Worm (Caenorhabditis elegans) whole organism, L2 larva: Measurements from ENCODE around the gene W10G11.3.
A peak's percentile ranks its signal among the peaks of the same experiment; 100 is the strongest.

Experiments
- C34F6.9 ChIP-seq: fragments of 150-350 bp; optimal IDR thresholded peaks from 2 replicates; lab custom pipeline; 2014; ENCODE audit warnings: missing biosample characterization, missing genetic modification characterization
- F13H6.1 ChIP-seq: sonication (generic microtip); optimal IDR thresholded peaks from 2 replicates; lab custom pipeline; 2016; ENCODE audit warnings: missing genetic modification characterization, missing compliant biosample characterization
- ZK546.5 ChIP-seq: sonication (generic microtip); optimal IDR thresholded peaks from 2 replicates; lab custom pipeline; 2017; ENCODE audit warnings: missing biosample characterization, missing genetic modification characterization
- ama-1 ChIP-seq: fragments of 150-350 bp; optimal IDR thresholded peaks from 2 replicates; lab custom pipeline; 2018; ENCODE audit warnings: inconsistent platforms
- blmp-1 ChIP-seq: sonication (generic microtip); optimal IDR thresholded peaks from 2 replicates; lab custom pipeline; 2017; ENCODE audit warnings: missing genetic modification characterization, mild to moderate bottlenecking, missing compliant biosample characterization, antibody characterized with exemption, moderate library complexity; ENCODE audit not compliant: insufficient read depth
- ceh-82 ChIP-seq: fragments of 150-350 bp; optimal IDR thresholded peaks from 2 replicates; lab custom pipeline; 2014; ENCODE audit warnings: missing biosample characterization, missing genetic modification characterization
- elt-1 ChIP-seq: fragments of 150-350 bp; optimal IDR thresholded peaks from 2 replicates; lab custom pipeline; 2014; ENCODE audit warnings: missing biosample characterization, missing genetic modification characterization
- elt-3 ChIP-seq: sonication (generic microtip); optimal IDR thresholded peaks from 2 replicates; lab custom pipeline; 2017; ENCODE audit warnings: missing biosample characterization, missing genetic modification characterization
- fos-1 ChIP-seq: fragments of 150-350 bp; optimal IDR thresholded peaks from 2 replicates; lab custom pipeline; 2014; ENCODE audit warnings: missing biosample characterization, missing genetic modification characterization
- gmeb-1 ChIP-seq: fragments of 150-350 bp; optimal IDR thresholded peaks from 2 replicates; lab custom pipeline; 2014; ENCODE audit warnings: missing biosample characterization, missing genetic modification characterization
- lin-11 ChIP-seq: fragments of 150-350 bp; sonication (generic microtip); optimal IDR thresholded peaks from 2 replicates; lab custom pipeline; 2014; ENCODE audit warnings: missing biosample characterization, missing genetic modification characterization, inconsistent platforms, mixed read lengths
- lin-39 ChIP-seq: fragments of 150-350 bp; optimal IDR thresholded peaks from 2 replicates; lab custom pipeline; 2014; ENCODE audit warnings: missing biosample characterization, missing genetic modification reagents, missing genetic modification characterization
- lsy-2 ChIP-seq, 2 experiments: fragments of 150-350 bp in 1 of 2; sonication (generic microtip) in 1 of 2; optimal IDR thresholded peaks; 2 replicates each; lab custom pipeline; 2014 to 2017; ENCODE audit warnings: missing biosample characterization in 2 of 2, missing genetic modification characterization in 2 of 2
- mbf-1 ChIP-seq: sonication (generic microtip); optimal IDR thresholded peaks from 2 replicates; lab custom pipeline; 2017; ENCODE audit warnings: missing biosample characterization, missing genetic modification characterization
- mdl-1 ChIP-seq, 2 experiments: fragments of 150-350 bp in 1 of 2; sonication (generic microtip) in 1 of 2; optimal IDR thresholded peaks; 2 replicates each; lab custom pipeline; 2017; ENCODE audit warnings: missing biosample characterization in 2 of 2, missing genetic modification characterization in 2 of 2
- nhr-10 ChIP-seq: sonication (generic microtip); optimal IDR thresholded peaks from 2 replicates; lab custom pipeline; 2017; ENCODE audit warnings: missing biosample characterization, missing genetic modification characterization
- nhr-129 ChIP-seq: fragments of 150-350 bp; optimal IDR thresholded peaks from 2 replicates; lab custom pipeline; 2014; ENCODE audit warnings: missing biosample characterization, missing genetic modification characterization
- nhr-21 ChIP-seq: fragments of 150-350 bp; optimal IDR thresholded peaks from 2 replicates; lab custom pipeline; 2014; ENCODE audit warnings: missing biosample characterization, missing genetic modification characterization
- nhr-237 ChIP-seq: fragments of 150-350 bp; optimal IDR thresholded peaks from 2 replicates; lab custom pipeline; 2014; ENCODE audit warnings: missing biosample characterization, missing genetic modification characterization
- nhr-6 ChIP-seq: fragments of 150-350 bp; optimal IDR thresholded peaks from 2 replicates; lab custom pipeline; 2014; ENCODE audit warnings: missing biosample characterization, missing genetic modification characterization
- peb-1 ChIP-seq: fragments of 150-350 bp; optimal IDR thresholded peaks from 2 replicates; lab custom pipeline; 2014; ENCODE audit warnings: missing biosample characterization, missing genetic modification characterization
- sem-4 ChIP-seq: fragments of 150-350 bp; optimal IDR thresholded peaks from 2 replicates; lab custom pipeline; 2014; ENCODE audit warnings: missing biosample characterization, missing genetic modification reagents, missing genetic modification characterization
- skn-1 ChIP-seq: sonication (generic microtip); optimal IDR thresholded peaks from 2 replicates; lab custom pipeline; 2017; ENCODE audit warnings: missing biosample characterization, missing genetic modification characterization
- sma-3 ChIP-seq: sonication (generic microtip); optimal IDR thresholded peaks from 2 replicates; lab custom pipeline; 2016; ENCODE audit warnings: missing genetic modification reagents, missing genetic modification characterization, missing compliant biosample characterization
- sma-9 ChIP-seq, 2 experiments: fragments of 150-350 bp in 1 of 2; sonication (generic microtip) in 1 of 2; optimal IDR thresholded peaks; 2 replicates each; lab custom pipeline; 2014 to 2016; ENCODE audit warnings: missing genetic modification characterization in 2 of 2, mild to moderate bottlenecking in 1 of 2, missing biosample characterization in 1 of 2, missing compliant biosample characterization in 1 of 2, missing genetic modification reagents in 1 of 2, moderate library complexity in 1 of 2
- snpc-4 ChIP-seq: fragments of 150-350 bp; optimal IDR thresholded peaks from 2 replicates; lab custom pipeline; 2014; ENCODE audit warnings: missing biosample characterization, missing genetic modification characterization
- unc-55 ChIP-seq: fragments of 150-350 bp; sonication (generic microtip); optimal IDR thresholded peaks from 3 replicates; lab custom pipeline; 2014; ENCODE audit warnings: missing biosample characterization, missing genetic modification reagents, missing genetic modification characterization
- unc-62 ChIP-seq: fragments of 150-350 bp; optimal IDR thresholded peaks from 2 replicates; lab custom pipeline; 2014; ENCODE audit warnings: missing biosample characterization, missing genetic modification reagents, missing genetic modification characterization
- ztf-4 ChIP-seq: fragments of 150-350 bp; optimal IDR thresholded peaks from 2 replicates; lab custom pipeline; 2014; ENCODE audit warnings: missing biosample characterization, missing genetic modification characterization

The W10G11.3 gene

ce11 chrII:3567576-3567975 lies 5.3 kb upstream of the W10G11.3 start:
- TF ChIP-seq gmeb-1 (tag; lab: Kevin White, UChicago) (peak; percentile 39), sma-3 (peak; percentile 22)

- no peak for TF ChIP-seq lsy-2 (tag; optimal IDR thresholded peaks at IDR 0.05; lab: Kevin White, UChicago)
Measured at ce11 chrII:3567066-3567465, 4.7 kb upstream of the W10G11.3 start.

ce11 chrII:3561561-3561960 lies 758 bp downstream of the W10G11.3 start, which contains the start of gene W10G11.2:
W10G11.2 (minus strand) TSS chrII:3561661.
- TF ChIP-seq mdl-1 (tag; optimal IDR thresholded peaks at IDR 0.05; lab: Kevin White, UChicago) (no peak), ceh-82 (tag; lab: Kevin White, UChicago) (no peak), unc-62 (no peak)
- TF ChIP-seq, all 48 proteins: peak for 0

ce11 chrII:3560592-3560991 lies 1.7 kb downstream of the W10G11.3 start, which contains the start of gene W10G11.1:
W10G11.1 (minus strand) TSS chrII:3560692.
- TF ChIP-seq nhr-129 (no peak), lin-11 (no peak), unc-55 (GFP tag; lab: Kevin White, UChicago) (no peak), snpc-4 (no peak), mdl-1 (tag; optimal IDR thresholded peaks at IDR 0.05; lab: Kevin White, UChicago) (no peak), ceh-82 (tag; lab: Kevin White, UChicago) (no peak), skn-1 (tag; lab: Kevin White, UChicago) (no peak), nhr-10 (no peak), nhr-21 (tag; lab: Kevin White, UChicago) (no peak), mbf-1 (tag; lab: Kevin White, UChicago) (no peak)

DNA sequence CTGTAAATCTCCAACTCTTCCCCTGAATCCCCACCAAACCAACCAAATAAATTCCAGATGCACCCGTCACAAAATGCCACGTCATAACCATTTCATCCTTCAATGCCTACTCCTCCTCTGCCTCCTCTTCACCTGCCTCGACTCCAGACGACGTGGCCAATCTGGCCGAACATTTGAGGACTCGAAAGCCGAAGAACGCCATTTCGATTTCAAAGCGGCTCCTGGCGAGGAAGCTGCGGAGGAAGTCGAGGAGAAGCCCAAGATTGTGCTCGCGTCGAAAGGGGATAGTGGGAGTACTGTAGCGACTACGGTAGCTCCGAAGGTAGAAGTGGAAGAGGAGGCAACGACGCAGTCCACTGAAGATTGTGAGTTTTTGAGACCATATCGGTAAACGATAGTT lies 4.9 kb downstream of the W10G11.3 start, which contains the start of gene lgc-45:
lgc-45 (plus strand) TSS at position 56 of the 400 bp plus-strand sequence.
- TF ChIP-seq nhr-21 (tag; lab: Kevin White, UChicago) (no peak), peb-1 (no peak), elt-1 (tag; lab: Kevin White, UChicago) (no peak), sem-4 (tag; lab: Kevin White, UChicago) (no peak), nhr-237 (tag; lab: Kevin White, UChicago) (no peak), elt-3 (tag; lab: Kevin White, UChicago) (no peak), sma-9 (GFP tag; optimal IDR thresholded peaks at IDR 0.05; lab: Kevin White, UChicago) (no peak), sma-9 (tag; optimal IDR thresholded peaks at IDR 0.05; lab: Kevin White, UChicago) (no peak), ama-1 (lab: Kevin White, UChicago) (no peak), mbf-1 (tag; lab: Kevin White, UChicago) (no peak), ztf-4 (no peak), blmp-1 (tag; lab: Kevin White, UChicago) (no peak), lin-39 (no peak)
- TF ChIP-seq, all 48 proteins: peak for 0

DNA sequence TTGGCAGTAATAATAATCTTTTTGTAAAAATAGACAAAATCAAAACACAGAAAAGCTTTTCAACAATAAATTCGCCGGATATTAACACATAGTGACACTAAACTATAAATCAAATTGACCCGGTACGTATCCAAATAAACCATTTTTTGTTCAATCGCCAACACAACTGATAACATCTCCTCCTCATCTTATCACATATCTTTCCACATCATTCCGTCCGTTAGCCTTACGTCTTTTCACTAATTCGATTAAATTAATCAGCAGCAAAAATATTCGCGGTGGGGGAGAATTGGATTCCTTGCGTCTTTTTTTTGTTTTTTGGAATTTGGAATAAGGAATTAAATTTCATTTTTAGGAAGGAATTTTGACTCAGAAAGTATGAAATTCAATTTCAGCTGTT lies 5.7 kb downstream of the W10G11.3 start:
- no peak for TF ChIP-seq sma-3
- no peak for TF ChIP-seq ZK546.5
- TF ChIP-seq lin-39: no peak
- no peak for TF ChIP-seq C34F6.9 (tag; lab: Kevin White, UChicago)
- no peak for TF ChIP-seq sem-4 (tag; lab: Kevin White, UChicago)
- TF ChIP-seq nhr-6 (tag; lab: Kevin White, UChicago): no peak
- TF ChIP-seq ztf-4: no peak
- no peak for TF ChIP-seq mdl-1 (tag; optimal IDR thresholded peaks at IDR 0.05; lab: Kevin White, UChicago)
- no peak for TF ChIP-seq lsy-2 (tag; optimal IDR thresholded peaks at IDR 0.05; lab: Kevin White, UChicago)
- TF ChIP-seq F13H6.1 (tag; lab: Kevin White, UChicago): no peak
- no peak for TF ChIP-seq fos-1 (tag; lab: Kevin White, UChicago)
- TF ChIP-seq, all 48 proteins: peak for 0

- no peak for TF ChIP-seq nhr-10
- peak; percentile 54 for TF ChIP-seq sma-3
Measured at ce11 chrII:3555281-3555680, 7.0 kb downstream of the W10G11.3 start.
